Fruit fly (Drosophila melanogaster) whole organism, pupa: ENCODE measurements around the gene Vm26Ab.

Experiments used
- CG13204 ChIP-seq: fragments of 200-800 bp; sonication (Bioruptor generic); optimal IDR thresholded peaks from 2 replicates; lab custom pipeline; 2018; ENCODE audit warnings: missing biosample characterization, mild to moderate bottlenecking, missing genetic modification characterization, moderate library complexity
- CG14655 ChIP-seq: fragments of 200-800 bp; sonication (Bioruptor generic); optimal IDR thresholded peaks from 3 replicates; lab custom pipeline; 2017; ENCODE audit warnings: mild to moderate bottlenecking, missing biosample characterization, missing genetic modification reagents, missing genetic modification characterization
- CG15710 ChIP-seq: fragments of 200-800 bp; sonication (Bioruptor generic); optimal IDR thresholded peaks from 2 replicates; lab custom pipeline; 2018; ENCODE audit warnings: missing biosample characterization, mild to moderate bottlenecking, missing genetic modification characterization, moderate library complexity
- CG34367 ChIP-seq: fragments of 200-800 bp; sonication (Bioruptor generic); optimal IDR thresholded peaks from 2 replicates; lab custom pipeline; 2018; ENCODE audit warnings: missing biosample characterization, mild to moderate bottlenecking, missing genetic modification characterization
- CG8159 ChIP-seq: fragments of 200-800 bp; sonication (Bioruptor generic); optimal IDR thresholded peaks from 3 replicates; lab custom pipeline; 2018; ENCODE audit warnings: missing biosample characterization, mild to moderate bottlenecking, missing genetic modification characterization, moderate library complexity
- CG8301 ChIP-seq: fragments of 200-800 bp; sonication (Bioruptor generic); optimal IDR thresholded peaks from 2 replicates; lab custom pipeline; 2018; ENCODE audit warnings: missing biosample characterization, mild to moderate bottlenecking, missing genetic modification characterization
- D1 ChIP-seq: fragments of 200-800 bp; sonication (Bioruptor generic); optimal IDR thresholded peaks from 2 replicates; lab custom pipeline; 2018; ENCODE audit warnings: missing biosample characterization, mild to moderate bottlenecking, missing genetic modification characterization, moderate library complexity
- EcR ChIP-seq: fragments of 200-800 bp; sonication (Bioruptor generic); optimal IDR thresholded peaks from 3 replicates; lab custom pipeline; 2019; ENCODE audit warnings: missing biosample characterization, missing genetic modification characterization, mild to moderate bottlenecking, moderate library complexity, missing genetic modification reagents
- Pif1A ChIP-seq: fragments of 200-800 bp; sonication (Bioruptor generic); optimal IDR thresholded peaks from 3 replicates; lab custom pipeline; 2016; ENCODE audit warnings: missing biosample characterization, missing genetic modification characterization
- Pif1B ChIP-seq: fragments of 200-800 bp; sonication (Bioruptor generic); optimal IDR thresholded peaks from 3 replicates; lab custom pipeline; 2016; ENCODE audit warnings: missing biosample characterization, missing genetic modification characterization
- Snoo ChIP-seq: fragments of 200-800 bp; sonication (Bioruptor generic); optimal IDR thresholded peaks from 3 replicates; lab custom pipeline; 2017; ENCODE audit warnings: missing biosample characterization, mild to moderate bottlenecking, missing genetic modification characterization, inconsistent platforms
- rn ChIP-seq: fragments of 200-800 bp; sonication (Bioruptor generic); IDR thresholded peaks from 2 replicates; pipeline ENCODE4 v1.3.6; 2022; ENCODE audit warnings: missing biosample characterization, missing genetic modification characterization

- TF ChIP-seq CG13204 (GFP tag; lab: Kevin White, UChicago): no peak
- TF ChIP-seq Snoo (tag; lab: Kevin White, UChicago): no peak
- TF ChIP-seq Pif1A (GFP tag; lab: Kevin White, UChicago): no peak
- TF ChIP-seq EcR (GFP tag; lab: Kevin White, UChicago): no peak
- TF ChIP-seq Pif1B (GFP tag; lab: Kevin White, UChicago): no peak
- TF ChIP-seq rn (GFP tag; lab: Robert Waterston, UW): no peak
- no peak for TF ChIP-seq CG34367 (tag; lab: Kevin White, UChicago)
- no peak for TF ChIP-seq CG8301 (tag; lab: Kevin White, UChicago)
- no peak for TF ChIP-seq CG15710 (tag; lab: Kevin White, UChicago)
- TF ChIP-seq D1: no peak
- TF ChIP-seq CG14655: no peak
- TF ChIP-seq CG8159 (tag; lab: Kevin White, UChicago): no peak
These were observed 12.8 kb downstream of the Vm26Ab start, which contains the start of gene Ucp4B for dm6 chr2L:5969559-5969958.
